Worm (Caenorhabditis elegans): ENCODE results near the gene C38C3.6.

Gene C38C3.6

DNA sequence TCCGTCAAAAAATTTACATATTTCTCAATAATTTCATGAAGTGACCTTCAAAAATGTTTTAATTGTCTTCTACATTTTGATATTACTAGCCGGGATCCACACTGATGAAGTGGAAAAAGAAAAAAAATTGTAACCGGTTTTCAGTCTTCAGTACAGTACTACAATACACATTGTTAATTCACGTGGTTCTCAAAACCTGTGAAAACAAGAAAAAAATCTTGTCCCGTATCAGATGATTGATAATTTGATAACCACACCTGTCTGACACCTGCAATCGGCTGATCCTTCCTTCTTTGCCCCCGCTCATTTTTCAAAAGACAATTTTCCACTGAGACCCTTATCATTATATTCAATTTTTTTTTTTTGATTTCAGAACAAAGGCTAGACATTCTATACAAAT is 52.6 kb downstream of the C38C3.6 start, which contains the start of gene R09B5.11:
Gene R09B5.11, plus strand, starts transcription at position 374 of the 400 bp plus-strand sequence.
- TF ChIP-seq ceh-19 (GFP tag; optimal IDR thresholded peaks at IDR 0.05) (no peak), pros-1 (tag; optimal IDR thresholded peaks at IDR 0.05) (no peak), ceh-18 (tag; optimal IDR thresholded peaks at IDR 0.05) (no peak), Y22D7AL.16 (tag; optimal IDR thresholded peaks at IDR 0.05) (no peak), tbx-2 (tag; optimal IDR thresholded peaks at IDR 0.05) (no peak), ets-4 (tag; optimal IDR thresholded peaks at IDR 0.05) (no peak), F13H6.1 (tag; optimal IDR thresholded peaks at IDR 0.05) (no peak), fax-1 (tag; optimal IDR thresholded peaks at IDR 0.05) (no peak), pha-2 (tag; optimal IDR thresholded peaks at IDR 0.05) (no peak), fkh-6 (tag; optimal IDR thresholded peaks at IDR 0.05) (no peak), nhr-232 (tag; optimal IDR thresholded peaks at IDR 0.05) (no peak), unc-3 (GFP tag; conservative IDR thresholded peaks at IDR 0.05) (no peak), unc-3 (tag; optimal IDR thresholded peaks at IDR 0.05) (no peak), lim-6 (tag; optimal IDR thresholded peaks at IDR 0.05) (no peak), ceh-34 (tag; optimal IDR thresholded peaks at IDR 0.05) (no peak), fkh-10 (GFP tag; optimal IDR thresholded peaks at IDR 0.05) (no peak), gmeb-2 (tag; optimal IDR thresholded peaks at IDR 0.05) (no peak)

ce11 chrV:1438205-1438604 is 53.2 kb downstream of the C38C3.6 start:
- no peak for TF ChIP-seq pax-1 (tag; optimal IDR thresholded peaks at IDR 0.05)
- no peak for TF ChIP-seq ceh-48 (tag; optimal IDR thresholded peaks at IDR 0.05)
- no peak for TF ChIP-seq ceh-18 (tag; optimal IDR thresholded peaks at IDR 0.05)
- no peak for TF ChIP-seq dve-1 (tag; optimal IDR thresholded peaks at IDR 0.05)
- TF ChIP-seq sox-2 (GFP tag; IDR thresholded peaks at IDR 0.05): no peak
- no peak for TF ChIP-seq pros-1 (tag; optimal IDR thresholded peaks at IDR 0.05)
- TF ChIP-seq hlh-8 (tag; optimal IDR thresholded peaks at IDR 0.05): no peak
- no peak for TF ChIP-seq ceh-34 (tag; optimal IDR thresholded peaks at IDR 0.05)
- TF ChIP-seq che-1 (tag; optimal IDR thresholded peaks at IDR 0.05): no peak
- TF ChIP-seq syd-9 (tag; optimal IDR thresholded peaks at IDR 0.05): no peak
- TF ChIP-seq unc-42 (tag; optimal IDR thresholded peaks at IDR 0.05): no peak
- no peak for TF ChIP-seq ceh-22 (tag; optimal IDR thresholded peaks at IDR 0.05)
- TF ChIP-seq C08G9.2 (tag; optimal IDR thresholded peaks at IDR 0.05): no peak
- TF ChIP-seq tbx-2 (tag; optimal IDR thresholded peaks at IDR 0.05): no peak

DNA sequence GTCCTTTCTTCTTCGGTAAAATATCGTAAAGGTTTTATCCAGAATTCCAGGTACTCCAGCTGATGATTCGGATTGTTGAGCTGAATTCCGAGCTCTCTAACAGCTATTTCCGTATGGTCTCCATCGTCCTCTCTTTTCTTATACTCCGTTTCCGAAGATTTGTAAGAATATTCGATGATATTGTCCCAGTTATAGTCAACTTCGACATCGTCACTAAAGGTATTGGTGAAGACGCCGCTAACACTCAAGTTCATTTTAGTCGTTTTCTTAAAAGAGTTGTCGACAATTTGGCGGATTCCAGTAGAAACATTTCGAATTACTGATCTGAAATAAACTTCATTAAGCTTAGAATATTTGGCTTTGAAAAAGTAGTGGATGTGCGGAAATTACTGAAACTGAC is 56.3 kb downstream of the C38C3.6 start:
- no peak for TF ChIP-seq T23F11.4 (GFP tag; optimal IDR thresholded peaks at IDR 0.05)
- no peak for TF ChIP-seq ceh-2 (tag; optimal IDR thresholded peaks at IDR 0.05)
- no peak for TF ChIP-seq pat-9 (tag; optimal IDR thresholded peaks at IDR 0.05)
- TF ChIP-seq ref-2 (tag; optimal IDR thresholded peaks at IDR 0.05): no peak
- TF ChIP-seq K09A11.1 (tag; optimal IDR thresholded peaks at IDR 0.05; ENCODE audit: insufficient read depth): no peak
- no peak for TF ChIP-seq ceh-48 (tag; optimal IDR thresholded peaks at IDR 0.05)
- no peak for TF ChIP-seq hlh-30 (tag; optimal IDR thresholded peaks at IDR 0.05; ENCODE audit: insufficient read depth)
